Fruit fly (Drosophila melanogaster): ENCODE measurements around the gene BTBD9.

Gene BTBD9

DNA sequence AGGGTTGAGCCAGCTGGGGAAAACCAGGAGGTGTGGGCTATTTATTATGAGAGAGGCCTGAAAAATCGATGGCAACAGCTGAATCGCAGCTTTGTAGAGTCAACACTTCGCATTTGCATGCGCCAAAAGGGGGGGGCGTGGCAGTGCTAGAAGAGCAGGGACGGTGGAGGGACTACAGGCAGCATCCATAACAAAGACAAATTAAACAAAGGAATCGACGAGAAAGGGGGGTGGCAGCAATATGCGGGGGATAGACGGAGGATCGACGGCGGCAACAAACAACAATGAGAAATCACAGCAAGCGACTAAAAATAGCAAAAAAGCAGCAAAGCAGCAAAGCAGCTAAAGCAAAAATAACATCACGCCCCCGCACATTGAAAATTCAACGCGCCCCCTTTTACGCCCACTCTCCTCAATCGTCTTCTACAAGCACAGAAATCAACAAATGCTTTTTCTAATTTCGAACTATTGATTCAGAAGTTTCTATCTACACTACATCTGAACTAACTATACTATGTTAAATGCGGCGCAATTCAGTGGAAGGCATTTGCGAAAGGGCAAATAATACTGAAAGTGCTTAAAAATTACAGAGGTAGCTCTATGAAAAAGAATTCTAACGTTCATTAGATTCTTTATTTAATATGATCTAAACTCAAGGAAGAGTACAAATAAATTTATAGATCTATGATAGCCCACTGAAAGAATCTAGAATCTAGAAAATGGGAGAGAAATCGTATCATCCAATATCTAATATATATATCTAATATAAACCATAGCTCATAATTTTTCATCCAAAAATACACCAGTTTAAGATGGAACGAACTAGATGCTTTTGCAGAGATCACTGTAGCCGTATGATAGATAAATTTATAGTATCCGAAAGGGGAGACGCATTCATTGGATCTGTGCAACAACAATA lies 33.3 kb upstream of the BTBD9 start:
- TF ChIP-seq fd96Ca (GFP tag; IDR thresholded peaks at IDR 0.05) (0 out of 3 replicates have a peak, but pooled peaks have one; percentile 12), CG32121 (GFP tag; IDR thresholded peaks at IDR 0.05) (no peak)

dm6 chrX:10735682-10736353 lies 32.5 kb upstream of the BTBD9 start:
- peak; percentile 39 for TF ChIP-seq CG8301 (tag; optimal IDR thresholded peaks at IDR 0.05)
- peak; percentile 18 for TF ChIP-seq CG8159 (tag; optimal IDR thresholded peaks at IDR 0.05)
- peak; percentile 51 for TF ChIP-seq EcR (GFP tag; optimal IDR thresholded peaks at IDR 0.05)
- no peak for TF ChIP-seq CG10348 (GFP tag; IDR thresholded peaks at IDR 0.05)
- TF ChIP-seq CG9948 (tag; optimal IDR thresholded peaks at IDR 0.05): no peak
- TF ChIP-seq Pif1A (GFP tag; optimal IDR thresholded peaks at IDR 0.05): no peak
- peak; percentile 46 for TF ChIP-seq gl (tag; optimal IDR thresholded peaks at IDR 0.05)
- peak; percentile 15 for TF ChIP-seq CG34367 (tag; optimal IDR thresholded peaks at IDR 0.05)
- TF ChIP-seq D1 (tag; optimal IDR thresholded peaks at IDR 0.05): no peak
- peak; percentile 65; the same call in 1 of the 2 replicates for TF ChIP-seq CG32121 (GFP tag; IDR thresholded peaks at IDR 0.05)
- TF ChIP-seq CG12605 (GFP tag; IDR thresholded peaks at IDR 0.05): no peak; the same call in none of the 2 replicates
- peak; percentile 60; the same call in 2 of the 3 replicates for TF ChIP-seq fd96Ca (GFP tag; IDR thresholded peaks at IDR 0.05)
- no peak for TF ChIP-seq CG17806 (tag; optimal IDR thresholded peaks at IDR 0.05)
- peak; percentile 3 for TF ChIP-seq CG15710 (tag; optimal IDR thresholded peaks at IDR 0.05)
- peak; percentile 62 for TF ChIP-seq CG4496 (GFP tag; IDR thresholded peaks at IDR 0.05)
- TF ChIP-seq Pif1B (GFP tag; optimal IDR thresholded peaks at IDR 0.05): no peak
- peak; percentile 79 for TF ChIP-seq CG13204 (GFP tag; optimal IDR thresholded peaks at IDR 0.05)
- TF ChIP-seq Snoo (tag; optimal IDR thresholded peaks at IDR 0.05): no peak
- peak; percentile 69 for TF ChIP-seq CG14655 (GFP tag; optimal IDR thresholded peaks at IDR 0.05)
- peak; percentile 48; the same call in 1 of the 2 replicates for TF ChIP-seq Ets98B (GFP tag; IDR thresholded peaks at IDR 0.05)
- no peak for TF ChIP-seq rn (GFP tag; IDR thresholded peaks at IDR 0.05)

DNA sequence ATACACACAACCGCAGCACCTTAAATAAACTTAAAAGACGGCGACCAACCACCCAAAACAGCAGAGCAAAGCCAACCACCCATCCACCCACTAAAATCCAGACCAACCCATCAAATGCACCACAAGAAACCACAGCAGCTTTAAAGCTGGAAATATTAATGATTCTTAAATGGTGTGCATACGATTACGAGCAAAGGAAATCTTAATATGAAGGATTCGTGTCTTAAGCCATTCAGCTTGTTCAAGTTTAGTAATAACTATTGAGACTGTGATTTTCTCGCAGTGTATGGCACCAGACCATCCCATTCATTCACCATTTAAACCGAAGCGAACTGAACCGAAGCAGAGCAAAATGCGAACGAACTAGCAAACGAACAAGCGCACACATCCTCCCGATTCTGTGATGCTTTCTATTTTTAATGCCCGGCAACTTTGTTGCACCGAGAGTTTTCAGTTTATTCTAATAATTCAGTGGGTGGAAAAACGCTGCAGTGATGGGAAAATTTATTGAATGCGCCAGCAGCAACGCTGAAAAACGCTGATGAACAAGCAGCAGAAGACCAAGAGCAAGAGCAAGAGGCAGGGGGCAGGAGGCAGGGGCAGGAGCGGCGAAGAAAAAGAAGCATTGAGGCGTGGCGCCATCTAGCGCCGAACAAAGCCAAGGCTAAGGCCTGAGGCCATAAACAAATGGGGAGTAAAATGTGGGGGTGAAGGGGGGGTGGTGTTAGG lies 30.8 kb upstream of the BTBD9 start:
- TF ChIP-seq D1 (tag; optimal IDR thresholded peaks at IDR 0.05): no peak
- no peak for TF ChIP-seq CG13204 (GFP tag; optimal IDR thresholded peaks at IDR 0.05)
- peak; percentile 64 for TF ChIP-seq CG10348 (GFP tag; IDR thresholded peaks at IDR 0.05)
- peak; percentile 69 for TF ChIP-seq CG34367 (tag; optimal IDR thresholded peaks at IDR 0.05)
- TF ChIP-seq CG15710 (tag; optimal IDR thresholded peaks at IDR 0.05): peak; percentile 68
- TF ChIP-seq CG8301 (tag; optimal IDR thresholded peaks at IDR 0.05): peak; percentile 91
- no peak for TF ChIP-seq EcR (GFP tag; optimal IDR thresholded peaks at IDR 0.05)
- peak; percentile 92 for TF ChIP-seq CG32121 (GFP tag; IDR thresholded peaks at IDR 0.05)
- peak; percentile 77 for TF ChIP-seq CG12605 (GFP tag; IDR thresholded peaks at IDR 0.05)
- TF ChIP-seq gl (tag; optimal IDR thresholded peaks at IDR 0.05): peak; percentile 36
- peak; percentile 94 for TF ChIP-seq fd96Ca (GFP tag; IDR thresholded peaks at IDR 0.05)
- peak; percentile 37 for TF ChIP-seq Snoo (tag; optimal IDR thresholded peaks at IDR 0.05)
- peak; percentile 83 for TF ChIP-seq Pif1A (GFP tag; optimal IDR thresholded peaks at IDR 0.05)
- peak; percentile 70 for TF ChIP-seq CG9948 (tag; optimal IDR thresholded peaks at IDR 0.05)
- TF ChIP-seq Pif1B (GFP tag; optimal IDR thresholded peaks at IDR 0.05): peak; percentile 59
- TF ChIP-seq Ets98B (GFP tag; IDR thresholded peaks at IDR 0.05): peak; percentile 91
- peak; percentile 71 for TF ChIP-seq CG17806 (tag; optimal IDR thresholded peaks at IDR 0.05)
- TF ChIP-seq CG8159 (tag; optimal IDR thresholded peaks at IDR 0.05): peak; percentile 63
- TF ChIP-seq CG4496 (GFP tag; IDR thresholded peaks at IDR 0.05): peak; percentile 95
- peak; percentile 92 for TF ChIP-seq CG14655 (GFP tag; optimal IDR thresholded peaks at IDR 0.05)
- TF ChIP-seq rn (GFP tag; IDR thresholded peaks at IDR 0.05): peak; percentile 50; the same call in 1 of the 2 replicates

DNA sequence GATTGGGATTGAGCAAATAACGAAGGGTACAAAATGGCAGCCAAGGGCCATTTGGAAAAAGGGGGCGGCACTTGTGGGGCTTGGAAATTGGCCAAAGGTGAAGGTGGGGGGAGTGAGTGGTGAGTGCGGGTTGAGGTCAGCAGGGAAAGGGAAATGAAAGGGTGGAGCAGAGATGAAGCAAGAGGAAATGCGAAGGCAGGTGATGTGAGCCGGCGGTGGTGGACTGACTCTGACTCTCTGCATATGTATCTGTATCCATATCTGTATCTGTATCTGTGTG lies 30.2 kb upstream of the BTBD9 start:
- TF ChIP-seq Pif1B (GFP tag; optimal IDR thresholded peaks at IDR 0.05) (no peak), CG12605 (GFP tag; IDR thresholded peaks at IDR 0.05) (no peak), Ets98B (GFP tag; IDR thresholded peaks at IDR 0.05) (no peak), gl (tag; optimal IDR thresholded peaks at IDR 0.05) (peak; percentile 10), CG9948 (tag; optimal IDR thresholded peaks at IDR 0.05) (no peak)

DNA sequence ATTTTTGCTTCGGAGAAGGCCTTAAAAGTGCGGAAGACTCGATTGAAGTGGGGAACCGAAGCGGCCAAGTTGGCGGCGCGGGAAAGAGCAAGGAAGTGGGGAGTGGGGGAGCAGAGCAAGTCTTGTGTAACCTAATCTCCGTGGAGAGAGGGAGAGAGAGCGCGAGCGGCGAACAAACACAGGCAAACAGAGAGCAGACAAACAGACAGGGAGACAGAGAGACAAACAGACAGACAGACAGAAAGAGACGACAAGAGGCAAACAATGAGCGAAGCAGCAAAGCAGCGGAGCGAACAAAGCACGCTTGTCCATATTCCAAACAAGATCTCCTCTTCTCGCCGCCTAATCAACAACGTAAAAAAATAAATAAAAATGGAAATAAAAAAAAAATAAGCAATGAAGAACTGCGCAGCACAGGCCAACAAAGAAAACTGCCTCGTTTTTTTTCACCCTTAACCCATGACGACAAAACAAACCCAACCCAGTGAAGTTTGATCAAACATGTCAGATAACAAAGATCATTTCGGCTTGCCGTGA lies 29.4 kb upstream of the BTBD9 start:
- no peak for TF ChIP-seq Snoo (tag; optimal IDR thresholded peaks at IDR 0.05)
- TF ChIP-seq D1 (tag; optimal IDR thresholded peaks at IDR 0.05): no peak
- TF ChIP-seq CG13204 (GFP tag; optimal IDR thresholded peaks at IDR 0.05): peak; percentile 72
- TF ChIP-seq CG8301 (tag; optimal IDR thresholded peaks at IDR 0.05): no peak
- peak; percentile 16 for TF ChIP-seq CG9948 (tag; optimal IDR thresholded peaks at IDR 0.05)
- TF ChIP-seq rn (GFP tag; IDR thresholded peaks at IDR 0.05): no peak
- peak; percentile 25 for TF ChIP-seq EcR (GFP tag; optimal IDR thresholded peaks at IDR 0.05)
- peak; percentile 51 for TF ChIP-seq gl (tag; optimal IDR thresholded peaks at IDR 0.05)
- TF ChIP-seq CG34367 (tag; optimal IDR thresholded peaks at IDR 0.05): no peak
- no peak for TF ChIP-seq CG10348 (GFP tag; IDR thresholded peaks at IDR 0.05)
- TF ChIP-seq Pif1A (GFP tag; optimal IDR thresholded peaks at IDR 0.05): peak; percentile 44
- peak; percentile 30; the same call in 1 of the 2 replicates for TF ChIP-seq Ets98B (GFP tag; IDR thresholded peaks at IDR 0.05)
- TF ChIP-seq Pif1B (GFP tag; optimal IDR thresholded peaks at IDR 0.05): no peak
- TF ChIP-seq CG8159 (tag; optimal IDR thresholded peaks at IDR 0.05): peak; percentile 34
- no peak for TF ChIP-seq CG17806 (tag; optimal IDR thresholded peaks at IDR 0.05)
- TF ChIP-seq CG32121 (GFP tag; IDR thresholded peaks at IDR 0.05): no peak
- TF ChIP-seq CG14655 (GFP tag; optimal IDR thresholded peaks at IDR 0.05): no peak
- peak; percentile 35 for TF ChIP-seq CG15710 (tag; optimal IDR thresholded peaks at IDR 0.05)
- TF ChIP-seq CG4496 (GFP tag; IDR thresholded peaks at IDR 0.05): no peak; the same call in 2 of the 3 replicates
- TF ChIP-seq CG12605 (GFP tag; IDR thresholded peaks at IDR 0.05): peak; percentile 60; the same call in 1 of the 2 replicates
- TF ChIP-seq fd96Ca (GFP tag; IDR thresholded peaks at IDR 0.05): peak; percentile 44; the same call in 1 of the 3 replicates
